Worm (Caenorhabditis elegans): ENCODE results near the gene R03H10.6.
A peak's percentile ranks its signal among the peaks of the same experiment; 100 is the strongest.

The R03H10.6 gene

DNA sequence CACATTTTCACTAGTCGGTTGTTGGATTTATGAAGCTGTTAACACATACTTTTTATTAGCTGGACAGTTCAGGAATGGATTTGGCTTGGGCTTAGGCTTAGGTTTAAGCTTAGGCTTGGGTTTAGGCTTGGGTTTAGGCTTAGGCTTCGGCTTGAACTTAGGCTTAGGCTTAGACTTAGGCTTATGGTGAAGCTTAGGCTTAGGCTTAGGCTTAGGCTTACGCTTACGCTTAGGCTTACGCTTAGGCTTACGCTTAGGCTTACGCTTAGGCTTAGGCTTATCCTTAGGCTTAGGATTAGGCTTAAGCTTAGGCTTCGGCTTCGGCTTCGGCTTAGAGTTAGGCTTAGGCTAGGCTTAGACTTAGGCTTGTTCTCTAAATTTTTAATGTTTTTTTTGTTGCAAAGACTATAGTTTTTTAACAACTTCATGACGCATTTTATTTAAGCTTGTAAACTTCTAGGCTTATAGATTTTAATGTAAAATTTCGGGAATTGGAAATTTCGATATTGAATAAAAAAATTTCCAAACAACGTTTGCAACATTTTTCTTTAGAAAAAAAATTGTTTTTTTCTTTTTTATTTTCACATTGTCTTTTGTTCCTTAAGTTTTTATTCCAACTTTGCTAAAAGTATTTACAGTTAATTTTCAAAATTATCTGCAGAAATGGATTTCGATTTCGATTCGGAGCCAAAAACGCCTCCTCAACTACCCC is 18.0 kb downstream of the R03H10.6 start, which contains the start of gene R03H10.2:
R03H10.2 (plus strand) TSS at position 662 of the 712 bp plus-strand sequence.
- TF ChIP-seq mxl-2 (GFP tag; conservative IDR thresholded peaks at IDR 0.05) (0 out of 2 replicates have a peak, but pooled peaks have one; percentile 4), F49E8.2 (tag; optimal IDR thresholded peaks at IDR 0.05; ENCODE audit: borderline replicate concordance) (no peak)

DNA sequence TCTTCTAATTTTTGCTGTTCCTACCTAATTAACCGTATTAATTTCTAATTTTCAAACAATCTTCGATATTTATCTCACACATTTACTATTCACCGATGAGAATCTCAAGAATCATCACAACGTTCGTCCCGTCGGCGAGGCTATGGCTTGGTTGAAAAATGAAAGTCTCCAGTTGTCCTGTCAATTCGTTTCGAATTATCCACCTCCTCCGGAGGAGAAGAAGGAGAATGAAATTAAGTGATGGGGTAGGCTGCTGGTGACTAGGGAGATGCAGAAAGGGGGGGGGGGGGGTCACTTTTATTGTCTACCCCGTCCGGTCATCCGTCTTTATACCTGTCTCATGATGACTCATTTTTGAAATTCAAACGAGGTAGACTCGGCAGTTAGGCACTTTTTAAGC is 20.4 kb downstream of the R03H10.6 start:
- peak; percentile 42 for TF ChIP-seq aha-1 (tag)
- no peak for TF ChIP-seq hmg-1.1 (GFP tag; IDR thresholded peaks at IDR 0.05)

DNA sequence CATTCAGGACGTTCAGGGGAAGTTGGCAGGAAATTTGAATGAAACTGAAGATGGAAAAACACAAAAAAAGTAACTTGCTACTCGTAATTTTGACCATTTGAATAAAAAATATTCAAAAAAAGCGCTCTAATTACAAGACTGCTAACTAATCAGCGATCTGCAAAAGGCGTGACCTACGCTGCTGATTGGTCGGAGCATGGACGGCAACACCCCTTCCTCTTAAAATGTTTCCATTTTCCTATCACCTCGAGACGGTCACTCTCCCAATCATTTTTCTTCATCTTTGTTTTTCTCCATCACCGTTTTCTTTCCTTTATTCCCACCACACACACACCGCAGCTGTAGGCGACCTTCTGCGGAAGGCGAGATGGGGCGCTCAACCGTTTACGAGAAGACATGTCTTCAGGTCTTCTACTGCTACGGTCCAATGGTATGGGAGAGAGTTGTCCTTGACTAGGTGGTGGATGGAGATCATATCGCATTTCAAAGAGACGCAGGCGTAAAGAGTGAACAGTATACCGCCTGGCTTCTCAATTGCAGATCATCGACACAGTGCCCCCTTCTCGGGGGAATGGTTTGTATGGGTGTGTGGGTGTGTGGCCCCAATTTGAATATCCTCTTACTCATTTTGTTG is 21.7 kb downstream of the R03H10.6 start:
- TF ChIP-seq sdz-12 (GFP tag; optimal IDR thresholded peaks at IDR 0.05) (no peak), aha-1 (tag) (no peak), nhr-42 (GFP tag; IDR thresholded peaks at IDR 0.05) (no peak), mep-1 (tag; optimal IDR thresholded peaks at IDR 0.05) (peak; percentile 23), fkh-10 (GFP tag; optimal IDR thresholded peaks at IDR 0.05) (no peak), mxl-2 (GFP tag; conservative IDR thresholded peaks at IDR 0.05) (no peak), hlh-11 (tag; optimal IDR thresholded peaks at IDR 0.05) (peak; percentile 20), hlh-30 (tag; optimal IDR thresholded peaks at IDR 0.05; ENCODE audit: insufficient read depth) (peak; percentile 27), nhr-25 (tag; optimal IDR thresholded peaks at IDR 0.05; ENCODE audit: borderline replicate concordance, insufficient read depth) (peak; percentile 91), nhr-28 (tag; optimal IDR thresholded peaks at IDR 0.05) (peak; percentile 51), php-3 (GFP tag; IDR thresholded peaks at IDR 0.05) (no peak), ZK337.2 (GFP tag; IDR thresholded peaks at IDR 0.05) (no peak), ceh-82 (tag; optimal IDR thresholded peaks at IDR 0.05) (no peak), daf-8 (GFP tag; IDR thresholded peaks at IDR 0.05) (no peak), ZK546.5 (tag; optimal IDR thresholded peaks at IDR 0.05) (no peak), lin-39 (tag; optimal IDR thresholded peaks at IDR 0.05) (no peak), zag-1 (tag; optimal IDR thresholded peaks at IDR 0.05) (no peak), nhr-77 (tag; optimal IDR thresholded peaks at IDR 0.05) (no peak), madf-5 (GFP tag; IDR thresholded peaks at IDR 0.05) (no peak), D1046.2 (GFP tag; IDR thresholded peaks at IDR 0.05) (no peak), mxl-3 (GFP tag; optimal IDR thresholded peaks at IDR 0.05) (peak; percentile 59), tra-1 (GFP tag; IDR thresholded peaks at IDR 0.05) (no peak), ama-1 (optimal IDR thresholded peaks at IDR 0.05) (no peak), ceh-28 (tag; optimal IDR thresholded peaks at IDR 0.05) (no peak), zfp-3 (GFP tag; conservative IDR thresholded peaks at IDR 0.05) (no peak), ctbp-1 (GFP tag; IDR thresholded peaks at IDR 0.05) (no peak), unc-62 (GFP tag; optimal IDR thresholded peaks at IDR 0.05 in 1 of 2) (peak in 1 of 2 experiments; percentile 45), unc-62 (tag; optimal IDR thresholded peaks at IDR 0.05) (no peak), nhr-11 (tag; optimal IDR thresholded peaks at IDR 0.05) (no peak), vab-7 (GFP tag; IDR thresholded peaks at IDR 0.05) (no peak), mdl-1 (tag; optimal IDR thresholded peaks at IDR 0.05) (no peak), dpl-1 (GFP tag; optimal IDR thresholded peaks at IDR 0.05) (no peak), lin-29 (GFP tag; IDR thresholded peaks at IDR 0.05) (no peak), F49E8.2 (tag; optimal IDR thresholded peaks at IDR 0.05; ENCODE audit: borderline replicate concordance) (no peak)

- TF ChIP-seq pqm-1 (tag; optimal IDR thresholded peaks at IDR 0.05) = no peak
Observed at ce11 chrII:4150211-4150610, 23.1 kb downstream of the R03H10.6 start.
